Worm (Caenorhabditis elegans): ENCODE measurements around the gene C17H12.2.
A peak's percentile ranks its signal among the peaks of the same experiment; 100 is the strongest.

Gene C17H12.2

DNA sequence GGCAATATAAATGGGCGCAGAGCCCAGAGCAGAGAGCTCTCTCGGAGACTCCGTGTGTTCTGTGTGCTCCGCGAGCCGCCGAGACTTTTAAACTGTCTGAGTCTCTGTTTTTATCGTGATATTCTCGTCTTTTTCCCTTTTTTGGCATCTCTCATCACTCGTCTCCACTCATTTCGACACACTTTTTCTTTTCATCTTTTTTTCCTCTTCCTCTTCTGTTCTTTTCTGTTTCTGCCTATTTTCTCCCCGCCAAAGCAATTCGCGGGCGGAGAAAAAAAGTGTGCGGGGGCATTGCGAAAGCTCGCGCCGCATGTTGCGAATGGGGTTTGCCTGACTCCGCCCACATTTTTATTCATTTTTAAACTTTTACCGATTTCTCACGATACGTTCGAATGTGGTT lies 33.9 kb downstream of the C17H12.2 start (continued):
- TF ChIP-seq K02D7.2 (tag; optimal IDR thresholded peaks at IDR 0.05) (peak; percentile 78), sox-2 (GFP tag; IDR thresholded peaks at IDR 0.05) (peak; percentile 25; the same call in 1 of the 2 replicates), ceh-19 (GFP tag; optimal IDR thresholded peaks at IDR 0.05) (peak; percentile 90), elt-2 (tag; optimal IDR thresholded peaks at IDR 0.05) (peak; percentile 92), lim-6 (tag; optimal IDR thresholded peaks at IDR 0.05) (peak; percentile 84), ceh-48 (tag; optimal IDR thresholded peaks at IDR 0.05) (peak; percentile 54), ceh-30 (tag; optimal IDR thresholded peaks at IDR 0.05) (no peak), sdc-2 (tag; optimal IDR thresholded peaks at IDR 0.05) (peak; percentile 73), ceh-22 (tag; optimal IDR thresholded peaks at IDR 0.05) (peak; percentile 53), fkh-10 (GFP tag; optimal IDR thresholded peaks at IDR 0.05) (peak; percentile 22), hlh-13 (GFP tag; optimal IDR thresholded peaks at IDR 0.05) (no peak), zip-5 (tag; optimal IDR thresholded peaks at IDR 0.05) (peak; percentile 50), Y22D7AL.16 (tag; optimal IDR thresholded peaks at IDR 0.05) (peak; percentile 58), ztf-16 (tag; optimal IDR thresholded peaks at IDR 0.05) (peak; percentile 60), nhr-232 (tag; optimal IDR thresholded peaks at IDR 0.05) (peak; percentile 67), ceh-6 (GFP tag; optimal IDR thresholded peaks at IDR 0.05) (peak; percentile 63), syd-9 (tag; optimal IDR thresholded peaks at IDR 0.05) (peak; percentile 73), ets-4 (tag; optimal IDR thresholded peaks at IDR 0.05) (peak; percentile 54), ref-2 (tag; optimal IDR thresholded peaks at IDR 0.05) (peak; percentile 85), pax-1 (tag; optimal IDR thresholded peaks at IDR 0.05) (peak; percentile 50), unc-3 (GFP tag; conservative IDR thresholded peaks at IDR 0.05) (peak; percentile 74), unc-3 (tag; optimal IDR thresholded peaks at IDR 0.05) (peak; percentile 75), ceh-2 (tag; optimal IDR thresholded peaks at IDR 0.05) (peak; percentile 84), unc-86 (tag; optimal IDR thresholded peaks at IDR 0.05) (peak; percentile 75), ceh-45 (GFP tag; IDR thresholded peaks at IDR 0.05) (no peak), pha-2 (tag; optimal IDR thresholded peaks at IDR 0.05) (peak; percentile 88), eyg-1 (tag; optimal IDR thresholded peaks at IDR 0.05) (peak; percentile 50)

DNA sequence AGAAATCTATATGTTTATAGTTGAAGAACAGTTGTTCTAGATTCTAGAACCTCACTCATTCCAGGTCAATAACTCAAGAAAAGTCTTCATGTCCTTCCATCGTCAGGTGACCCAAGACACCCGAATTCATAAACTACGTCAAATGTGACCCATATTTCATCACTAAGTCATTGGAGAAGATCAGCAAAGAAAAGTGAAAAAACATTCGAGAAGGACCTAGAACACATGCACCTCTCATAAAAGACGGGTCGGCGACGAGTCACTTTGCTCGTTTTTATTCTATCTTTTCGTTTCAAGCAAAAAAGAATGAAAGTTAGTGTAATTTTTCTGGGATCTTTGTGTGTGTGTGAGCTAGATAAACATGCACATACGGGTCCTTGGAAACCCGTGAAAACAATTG lies 39.1 kb downstream of the C17H12.2 start:
- TF ChIP-seq elt-2 (tag; optimal IDR thresholded peaks at IDR 0.05): no peak
- no peak for TF ChIP-seq ceh-14 (tag; optimal IDR thresholded peaks at IDR 0.05)
- no peak for TF ChIP-seq pag-3 (tag; optimal IDR thresholded peaks at IDR 0.05; ENCODE audit: borderline replicate concordance)
- no peak for TF ChIP-seq fkh-10 (GFP tag; optimal IDR thresholded peaks at IDR 0.05)
- TF ChIP-seq pat-9 (tag; optimal IDR thresholded peaks at IDR 0.05): no peak
- TF ChIP-seq ahr-1 (tag; optimal IDR thresholded peaks at IDR 0.05): no peak
- TF ChIP-seq ref-2 (tag; optimal IDR thresholded peaks at IDR 0.05): no peak
- TF ChIP-seq ceh-2 (tag; optimal IDR thresholded peaks at IDR 0.05): no peak
- TF ChIP-seq npax-4 (tag; optimal IDR thresholded peaks at IDR 0.05): no peak
- TF ChIP-seq C08G9.2 (tag; optimal IDR thresholded peaks at IDR 0.05): no peak
- TF ChIP-seq ceh-48 (tag; optimal IDR thresholded peaks at IDR 0.05): no peak
- TF ChIP-seq zip-5 (tag; optimal IDR thresholded peaks at IDR 0.05): no peak
- no peak for TF ChIP-seq elt-4 (tag; optimal IDR thresholded peaks at IDR 0.05)
- TF ChIP-seq ceh-9 (tag; optimal IDR thresholded peaks at IDR 0.05): no peak
- no peak for TF ChIP-seq Y22D7AL.16 (tag; optimal IDR thresholded peaks at IDR 0.05)
- no peak for TF ChIP-seq lim-6 (tag; optimal IDR thresholded peaks at IDR 0.05)
- no peak for TF ChIP-seq tbx-2 (tag; optimal IDR thresholded peaks at IDR 0.05)
- TF ChIP-seq sdc-2 (tag; optimal IDR thresholded peaks at IDR 0.05): no peak
- no peak for TF ChIP-seq ztf-16 (tag; optimal IDR thresholded peaks at IDR 0.05)

DNA sequence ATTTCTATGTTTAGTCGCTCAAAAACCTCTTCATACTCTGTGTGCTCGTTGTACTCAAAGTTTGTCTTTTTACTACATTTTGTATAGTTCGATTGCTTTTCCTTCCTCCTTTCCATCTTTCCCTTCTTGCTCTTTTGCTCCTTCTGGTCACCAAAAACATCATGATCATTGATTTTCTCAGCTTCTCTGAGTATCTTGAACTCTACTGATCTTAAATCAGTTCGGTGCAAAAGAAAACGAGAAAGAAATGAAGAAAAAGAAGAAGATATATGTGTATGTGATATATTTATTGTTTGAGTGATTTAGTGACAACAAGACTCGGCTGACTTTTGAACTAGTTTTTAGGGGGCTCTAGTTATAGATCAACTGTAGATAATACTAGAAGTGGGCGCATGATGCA lies 40.2 kb downstream of the C17H12.2 start:
- TF ChIP-seq pag-3 (tag; optimal IDR thresholded peaks at IDR 0.05; ENCODE audit: borderline replicate concordance) (no peak), odd-2 (tag; optimal IDR thresholded peaks at IDR 0.05) (no peak), unc-86 (tag; optimal IDR thresholded peaks at IDR 0.05) (no peak), dve-1 (tag; optimal IDR thresholded peaks at IDR 0.05) (no peak)

ce11 chrIV:6748491-6748890 lies 41.8 kb downstream of the C17H12.2 start, which contains the start of gene lin-45:
lin-45 (minus strand) TSS chrIV:6748572.
- no peak for TF ChIP-seq ceh-30 (tag; optimal IDR thresholded peaks at IDR 0.05)
- TF ChIP-seq sox-2 (GFP tag; IDR thresholded peaks at IDR 0.05): no peak
- no peak for TF ChIP-seq ceh-22 (tag; optimal IDR thresholded peaks at IDR 0.05)
- no peak for TF ChIP-seq nfya-1 (tag; optimal IDR thresholded peaks at IDR 0.05)
- TF ChIP-seq elt-2 (tag; optimal IDR thresholded peaks at IDR 0.05): no peak
- no peak for TF ChIP-seq dve-1 (tag; optimal IDR thresholded peaks at IDR 0.05)
- TF ChIP-seq K02D7.2 (tag; optimal IDR thresholded peaks at IDR 0.05): no peak
- no peak for TF ChIP-seq fax-1 (tag; optimal IDR thresholded peaks at IDR 0.05)
- TF ChIP-seq ceh-45 (GFP tag; IDR thresholded peaks at IDR 0.05): no peak
- no peak for TF ChIP-seq pqm-1 (tag; optimal IDR thresholded peaks at IDR 0.05)
- TF ChIP-seq C08G9.2 (tag; optimal IDR thresholded peaks at IDR 0.05): no peak
